Fruit fly (Drosophila melanogaster) whole organism, wandering third instar larva: ENCODE results near the gene Acer.

Experiments
- Abd-B ChIP-seq: fragments of >200 bp; optimal IDR thresholded peaks from 2 replicates; lab custom pipeline; 2017; ENCODE audit warnings: missing biosample characterization, missing genetic modification characterization
- CG32264 ChIP-seq: fragments of 200-800 bp; sonication (Bioruptor generic); optimal IDR thresholded peaks from 2 replicates; lab custom pipeline; 2016; ENCODE audit warnings: missing biosample characterization, missing genetic modification characterization
- CG9705 ChIP-seq: fragments of 200-800 bp; sonication (Bioruptor generic); optimal IDR thresholded peaks from 2 replicates; lab custom pipeline; 2018; ENCODE audit warnings: missing biosample characterization, mild to moderate bottlenecking, missing genetic modification characterization
- CrebA ChIP-seq: fragments of 200-800 bp; sonication (Bioruptor generic); optimal IDR thresholded peaks from 2 replicates; lab custom pipeline; 2016; ENCODE audit warnings: missing biosample characterization, mild to moderate bottlenecking, missing genetic modification characterization, borderline replicate concordance
- Dfd ChIP-seq: fragments of >200 bp; optimal IDR thresholded peaks from 2 replicates; lab custom pipeline; 2017; ENCODE audit warnings: missing biosample characterization, missing genetic modification characterization
- Dif ChIP-seq: fragments of 200-275, 200-300 bp; sonication (Bioruptor generic); optimal IDR thresholded peaks from 2 replicates; lab custom pipeline; 2018; ENCODE audit warnings: missing biosample characterization, missing genetic modification characterization; ENCODE audit not compliant: partially characterized antibody
- GATAd ChIP-seq: sonication (Bioruptor generic); optimal IDR thresholded peaks from 2 replicates; lab custom pipeline; 2016; ENCODE audit warnings: missing biosample characterization, missing genetic modification characterization
- HLH106 ChIP-seq: fragments of 200-800 bp; optimal IDR thresholded peaks from 3 replicates; lab custom pipeline; 2019; ENCODE audit warnings: missing biosample characterization, mild to moderate bottlenecking, missing genetic modification characterization, moderate library complexity
- Hnf4 ChIP-seq: fragments of 200-800 bp; sonication (Bioruptor generic); optimal IDR thresholded peaks from 2 replicates; lab custom pipeline; 2016; ENCODE audit warnings: missing biosample characterization, mild to moderate bottlenecking, missing genetic modification characterization
- Hr78 ChIP-seq: fragments of >200 bp; optimal IDR thresholded peaks from 2 replicates; lab custom pipeline; 2017; ENCODE audit warnings: missing biosample characterization, missing genetic modification characterization
- Jra ChIP-seq: sonication (Bioruptor generic); optimal IDR thresholded peaks from 2 replicates; lab custom pipeline; 2016; ENCODE audit warnings: missing biosample characterization, missing genetic modification characterization
- Mio ChIP-seq: sonication (Bioruptor generic); optimal IDR thresholded peaks from 2 replicates; lab custom pipeline; 2016; ENCODE audit warnings: missing biosample characterization, missing genetic modification characterization
- Myc ChIP-seq: fragments of >200 bp; optimal IDR thresholded peaks from 2 replicates; lab custom pipeline; 2017
- N ChIP-seq: fragments of >200 bp; optimal IDR thresholded peaks from 2 replicates; lab custom pipeline; 2018; ENCODE audit warnings: missing biosample characterization, missing external identifiers, missing genetic modification characterization
- OdsH ChIP-seq: fragments of 200-800 bp; sonication (Bioruptor generic); optimal IDR thresholded peaks from 2 replicates; lab custom pipeline; 2016; ENCODE audit warnings: missing biosample characterization, mild to moderate bottlenecking, missing genetic modification characterization
- Rel ChIP-seq, 2 experiments: fragments of 200-800 bp; sonication (Bioruptor generic) in 1 of 2; optimal IDR thresholded peaks; 2 replicates in 1 of 2; 3 replicates in 1 of 2; lab custom pipeline; 2016 to 2019; ENCODE audit warnings: mild to moderate bottlenecking in 2 of 2, missing biosample characterization in 2 of 2, missing genetic modification characterization in 2 of 2, moderate library complexity in 1 of 2
- Sp1 ChIP-seq: fragments of 200-800 bp; sonication (Bioruptor generic); optimal IDR thresholded peaks from 3 replicates; lab custom pipeline; 2019; ENCODE audit warnings: missing biosample characterization, mild to moderate bottlenecking, missing genetic modification characterization, moderate library complexity
- Vsx2 ChIP-seq: fragments of 200-300, 225-300 bp; sonication (Bioruptor generic); optimal IDR thresholded peaks from 2 replicates; lab custom pipeline; 2018; ENCODE audit warnings: missing biosample characterization, missing genetic modification characterization; ENCODE audit not compliant: partially characterized antibody
- br ChIP-seq: fragments of 200-800 bp; sonication (Bioruptor generic); optimal IDR thresholded peaks from 2 replicates; lab custom pipeline; 2016; ENCODE audit warnings: missing biosample characterization, missing genetic modification characterization
- brk ChIP-seq: fragments of 200-800 bp; sonication (Bioruptor generic); optimal IDR thresholded peaks from 2 replicates; lab custom pipeline; 2016; ENCODE audit warnings: missing biosample characterization, mild to moderate bottlenecking, missing genetic modification characterization
- dl ChIP-seq, 2 experiments: fragments of 175-275, 200-275 bp in 1 of 2; fragments of 200-275 bp in 1 of 2; sonication (Bioruptor generic); optimal IDR thresholded peaks; lab custom pipeline; 2018; ENCODE audit warnings: mild to moderate bottlenecking in 2 of 2, missing biosample characterization in 2 of 2, missing genetic modification characterization in 2 of 2, moderate library complexity in 2 of 2; ENCODE audit not compliant: partially characterized antibody in 2 of 2, insufficient read depth in 1 of 2
- dmrt93B ChIP-seq: fragments of 200-800 bp; sonication (Bioruptor generic); optimal IDR thresholded peaks from 2 replicates; lab custom pipeline; 2018; ENCODE audit warnings: missing biosample characterization, mild to moderate bottlenecking, missing genetic modification characterization
- dsf ChIP-seq: sonication (Bioruptor generic); optimal IDR thresholded peaks from 2 replicates; lab custom pipeline; 2016; ENCODE audit warnings: missing biosample characterization, missing genetic modification characterization, borderline replicate concordance
- ey ChIP-seq: fragments of 200-800 bp; sonication (Bioruptor generic); optimal IDR thresholded peaks from 2 replicates; lab custom pipeline; 2016; ENCODE audit warnings: missing biosample characterization, missing genetic modification characterization
- foxo ChIP-seq, 2 experiments: fragments of 200-800 bp; sonication (Bioruptor generic); optimal IDR thresholded peaks; 2 replicates in 1 of 2; 3 replicates in 1 of 2; lab custom pipeline; 2016 to 2017; ENCODE audit warnings: missing biosample characterization in 2 of 2, missing genetic modification characterization in 2 of 2
- fru ChIP-seq: fragments of 200-800 bp; sonication (Bioruptor generic); optimal IDR thresholded peaks from 3 replicates; lab custom pipeline; 2016; ENCODE audit warnings: missing biosample characterization, mild to moderate bottlenecking, missing genetic modification characterization
- h ChIP-seq: fragments of 200-800 bp; sonication (Bioruptor generic); optimal IDR thresholded peaks from 3 replicates; lab custom pipeline; 2016; ENCODE audit warnings: missing biosample characterization, mild to moderate bottlenecking, missing genetic modification characterization
- jim ChIP-seq: fragments of 175-275, 200-325 bp; sonication (Bioruptor generic); optimal IDR thresholded peaks from 2 replicates; lab custom pipeline; 2016; ENCODE audit warnings: missing biosample characterization, mild to moderate bottlenecking, missing genetic modification characterization
- lola ChIP-seq: fragments of >200 bp; optimal IDR thresholded peaks from 2 replicates; lab custom pipeline; 2017; ENCODE audit warnings: missing biosample characterization, missing genetic modification characterization
- pan ChIP-seq: fragments of >200 bp; optimal IDR thresholded peaks from 2 replicates; lab custom pipeline; 2017
- psq ChIP-seq: fragments of 200-800 bp; sonication (Bioruptor generic); optimal IDR thresholded peaks from 3 replicates; lab custom pipeline; 2017; ENCODE audit warnings: missing biosample characterization, mild to moderate bottlenecking, missing genetic modification characterization, moderate library complexity
- rgr ChIP-seq: fragments of 200-800 bp; sonication (Bioruptor generic); optimal IDR thresholded peaks from 3 replicates; lab custom pipeline; 2016; ENCODE audit warnings: missing biosample characterization, mild to moderate bottlenecking, missing genetic modification characterization
- sage ChIP-seq: fragments of 200-800 bp; sonication (Bioruptor generic); optimal IDR thresholded peaks from 2 replicates; lab custom pipeline; 2016; ENCODE audit warnings: missing biosample characterization, mild to moderate bottlenecking, missing genetic modification characterization
- tai ChIP-seq: sonication (Bioruptor generic); optimal IDR thresholded peaks from 2 replicates; lab custom pipeline; 2016; ENCODE audit warnings: missing biosample characterization, missing genetic modification characterization
- usp ChIP-seq: fragments of >200 bp; optimal IDR thresholded peaks from 2 replicates; lab custom pipeline; 2017; ENCODE audit warnings: missing biosample characterization, missing genetic modification characterization
- woc ChIP-seq: sonication (Bioruptor generic); optimal IDR thresholded peaks from 2 replicates; lab custom pipeline; 2016; ENCODE audit warnings: missing biosample characterization, mild to moderate bottlenecking, missing genetic modification characterization

The Acer gene

DNA sequence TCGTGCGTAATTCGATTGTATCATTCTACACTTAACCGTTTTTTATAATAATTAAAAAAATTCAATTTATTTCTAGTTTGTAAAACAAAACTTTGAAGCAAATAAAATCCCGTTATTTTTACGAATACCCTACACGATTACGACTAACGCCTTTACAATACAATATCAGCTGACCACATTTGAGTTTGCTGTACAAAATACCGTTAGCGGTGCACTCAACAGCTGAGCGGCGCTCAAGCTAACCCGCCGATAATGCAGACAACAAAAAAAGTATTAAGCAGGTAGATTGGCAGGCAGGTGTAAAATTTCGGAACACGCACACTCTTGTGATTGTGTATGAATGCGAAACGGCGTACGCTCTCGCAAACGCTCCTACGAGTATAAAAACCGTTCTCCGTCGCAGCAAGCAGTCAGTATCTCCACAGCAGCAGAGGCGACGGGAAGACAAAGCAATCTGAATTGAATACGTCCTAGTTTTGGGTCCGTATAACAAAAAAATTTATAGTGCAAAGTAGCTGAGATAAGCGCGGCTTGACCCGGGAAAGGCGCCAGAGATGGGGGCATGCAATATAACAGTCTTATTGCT lies at the start of gene Acer:
TSS of gene Acer (plus strand) at position 210 of the 586 bp plus-strand sequence.
- TF ChIP-seq Dif (GFP tag; lab: Kevin White, UChicago) (peak; percentile 51), Jra (GFP tag; lab: Kevin White, UChicago) (no peak), brk (GFP tag; lab: Kevin White, UChicago) (no peak), usp (GFP tag; lab: Kevin White, UChicago) (no peak), ey (no peak), h (GFP tag; lab: Kevin White, UChicago) (peak; percentile 14), N (GFP tag; lab: Kevin White, UChicago) (no peak), dmrt93B (no peak)

DNA sequence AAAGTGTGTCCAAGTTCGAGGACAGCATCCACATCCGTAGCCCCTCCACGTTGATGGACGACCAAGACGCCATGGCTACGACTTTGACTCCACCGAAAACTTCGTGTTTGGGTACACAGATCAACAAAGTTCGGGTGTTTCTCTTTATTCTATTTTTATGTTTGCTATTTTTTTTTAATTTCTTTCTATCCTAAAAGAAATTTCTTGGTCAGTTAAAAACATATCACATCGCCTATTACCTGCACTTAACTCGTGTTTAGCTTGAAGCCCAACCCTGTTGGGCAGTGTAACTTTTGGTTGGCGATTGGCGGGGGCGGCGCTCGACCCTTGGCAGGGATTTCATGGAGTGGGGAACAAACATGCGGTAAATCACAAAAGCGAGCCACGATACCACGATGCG lies 48.3 kb upstream of the Acer start:
- no peak for TF ChIP-seq N (GFP tag; lab: Kevin White, UChicago)
- TF ChIP-seq tai = no peak
- no peak for TF ChIP-seq Dif (GFP tag; lab: Kevin White, UChicago)
- no peak for TF ChIP-seq dsf (GFP tag; lab: Kevin White, UChicago)
- peak; percentile 78 for TF ChIP-seq HLH106
- peak; percentile 74 for TF ChIP-seq OdsH
- peak; percentile 82 for TF ChIP-seq Sp1 (GFP tag; lab: Kevin White, UChicago)
- peak; percentile 85 for TF ChIP-seq h (GFP tag; lab: Kevin White, UChicago)
- no peak for TF ChIP-seq Hr78 (GFP tag; lab: Kevin White, UChicago)
- no peak for TF ChIP-seq jim
- peak; percentile 76 for TF ChIP-seq dmrt93B
- TF ChIP-seq rgr = peak; percentile 73
- peak; percentile 86 for TF ChIP-seq fru (GFP tag; lab: Kevin White, UChicago)
- TF ChIP-seq lola (GFP tag; lab: Kevin White, UChicago) = no peak
- no peak for TF ChIP-seq Mio (GFP tag; lab: Kevin White, UChicago)
- no peak for TF ChIP-seq Rel (GFP tag; optimal IDR thresholded peaks at IDR 0.05; lab: Kevin White, UChicago)
- TF ChIP-seq Rel (tag; optimal IDR thresholded peaks at IDR 0.05; lab: Kevin White, UChicago) = peak; percentile 8
- peak; percentile 42 for TF ChIP-seq Hnf4 (GFP tag; lab: Kevin White, UChicago)
- TF ChIP-seq Vsx2 (GFP tag; lab: Kevin White, UChicago) = no peak
- TF ChIP-seq dl (GFP tag; optimal IDR thresholded peaks at IDR 0.05; lab: Kevin White, UChicago; ENCODE audit: insufficient read depth in 1 of 2, partially characterized antibody in 2 of 2) = no peak
- TF ChIP-seq woc (GFP tag; lab: Kevin White, UChicago) = peak; percentile 74
- TF ChIP-seq sage (GFP tag; lab: Kevin White, UChicago) = peak; percentile 32
- no peak for TF ChIP-seq pan (lab: Kevin White, UChicago)
- TF ChIP-seq CG32264 (GFP tag; lab: Kevin White, UChicago) = peak; percentile 73
- peak; percentile 36 to 76 for TF ChIP-seq foxo (GFP tag; optimal IDR thresholded peaks at IDR 0.05; lab: Kevin White, UChicago)
- peak; percentile 21 for TF ChIP-seq Jra (GFP tag; lab: Kevin White, UChicago)
- peak; percentile 83 for TF ChIP-seq br (GFP tag; lab: Kevin White, UChicago)
- peak; percentile 73 for TF ChIP-seq brk (GFP tag; lab: Kevin White, UChicago)
- no peak for TF ChIP-seq Dfd (GFP tag; lab: Kevin White, UChicago)
- no peak for TF ChIP-seq Myc (lab: Kevin White, UChicago)
- peak; percentile 70 for TF ChIP-seq CG9705 (GFP tag; lab: Kevin White, UChicago)
- TF ChIP-seq psq = peak; percentile 73
- TF ChIP-seq ey = peak; percentile 88
- no peak for TF ChIP-seq CrebA (GFP tag; lab: Kevin White, UChicago)

DNA sequence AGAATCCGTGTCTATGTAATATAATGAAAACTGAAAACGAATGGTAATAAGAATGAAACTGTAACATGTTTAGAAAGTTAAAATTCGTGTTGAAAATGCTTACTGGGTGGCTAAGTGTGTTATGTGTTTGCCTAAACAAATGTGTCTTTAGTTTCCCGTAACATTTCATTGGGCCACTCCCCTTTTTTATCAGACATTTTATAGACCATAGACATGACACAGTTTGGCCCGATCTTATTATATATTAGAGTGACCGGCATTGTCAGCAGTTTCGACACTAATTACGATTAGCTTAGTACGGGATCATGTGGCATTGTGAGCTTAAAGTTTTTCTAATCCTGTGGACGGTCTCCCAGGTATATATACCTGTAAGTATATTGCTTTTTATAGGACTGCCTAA lies 44.7 kb upstream of the Acer start, which contains the start of gene CheA29a:
TSS of gene CheA29a (plus strand) at position 301 of the 400 bp plus-strand sequence.
- TF ChIP-seq Dfd (GFP tag; lab: Kevin White, UChicago) = no peak
- TF ChIP-seq CG9705 (GFP tag; lab: Kevin White, UChicago) = no peak
- TF ChIP-seq Sp1 (GFP tag; lab: Kevin White, UChicago) = no peak
- TF ChIP-seq CG32264 (GFP tag; lab: Kevin White, UChicago) = no peak
- no peak for TF ChIP-seq Abd-B
- TF ChIP-seq lola (GFP tag; lab: Kevin White, UChicago) = no peak
- TF ChIP-seq h (GFP tag; lab: Kevin White, UChicago) = no peak
- TF ChIP-seq rgr = no peak
- no peak for TF ChIP-seq sage (GFP tag; lab: Kevin White, UChicago)
- TF ChIP-seq Rel (GFP tag; optimal IDR thresholded peaks at IDR 0.05; lab: Kevin White, UChicago) = no peak
- TF ChIP-seq Rel (tag; optimal IDR thresholded peaks at IDR 0.05; lab: Kevin White, UChicago) = no peak
- no peak for TF ChIP-seq ey
- no peak for TF ChIP-seq dmrt93B
- TF ChIP-seq GATAd (GFP tag; lab: Kevin White, UChicago) = no peak
- no peak for TF ChIP-seq Hnf4 (GFP tag; lab: Kevin White, UChicago)
- TF ChIP-seq Jra (GFP tag; lab: Kevin White, UChicago) = no peak
- TF ChIP-seq brk (GFP tag; lab: Kevin White, UChicago) = no peak
- TF ChIP-seq HLH106 = no peak
